Fruit fly (Drosophila melanogaster) whole organism: ENCODE data around the gene CG3119.

Source experiments
- Dll ChIP-seq: fragments of >200 bp; optimal IDR thresholded peaks from 2 replicates; lab custom pipeline; 2017
- pan ChIP-seq: fragments of >200 bp; optimal IDR thresholded peaks from 2 replicates; lab custom pipeline; 2017

DNA sequence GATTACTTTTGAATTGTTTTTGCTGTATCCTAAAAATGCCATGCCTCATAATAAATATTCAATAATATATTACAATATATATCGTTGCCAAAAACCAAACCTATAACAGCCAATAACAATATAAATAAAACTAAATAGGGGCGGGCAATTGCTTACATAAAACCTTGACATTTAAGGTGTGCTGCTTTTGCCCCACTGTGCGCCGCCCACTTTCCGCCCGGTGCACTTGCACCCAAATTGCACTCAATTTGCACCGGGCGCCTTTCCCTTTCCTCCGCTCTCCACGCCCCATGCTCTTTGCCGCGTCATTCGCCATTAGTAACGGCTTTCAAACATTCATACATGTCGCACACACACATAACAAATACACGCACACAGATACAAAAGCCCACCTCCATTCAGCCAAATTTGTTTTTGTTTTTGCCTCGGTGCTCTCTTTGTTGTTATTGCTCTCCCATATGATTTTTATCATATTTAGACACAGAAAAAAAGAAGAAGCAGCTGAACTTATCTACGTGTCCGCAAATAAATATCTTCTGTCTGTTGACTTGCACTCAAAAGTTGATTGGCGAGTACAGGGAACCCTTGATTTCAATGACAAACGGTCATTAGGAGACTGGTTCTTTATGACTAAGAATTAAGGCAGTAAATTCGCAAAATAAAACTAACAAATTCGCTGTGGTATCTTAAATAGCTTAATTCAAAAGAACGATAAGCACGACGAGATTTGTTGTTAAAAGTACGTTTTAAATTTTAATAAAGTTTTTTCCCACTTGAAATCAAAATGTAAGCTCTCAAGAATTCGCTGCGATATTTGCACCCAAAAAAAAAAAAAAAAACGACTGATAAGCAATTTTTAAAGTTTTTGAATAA lies 20.5 kb upstream of the CG3119 start:
- TF ChIP-seq Dll (lab: Kevin White, UChicago) (no peak), pan (lab: Kevin White, UChicago) (no peak)
